Worm (Caenorhabditis elegans) whole organism, L2 larva: ENCODE data around the gene cyl-1.

Experiments used
- ama-1 ChIP-seq: fragments of 150-350 bp; optimal IDR thresholded peaks from 2 replicates; lab custom pipeline; 2018; ENCODE audit warnings: inconsistent platforms
- egl-27 ChIP-seq: sonication (generic microtip); optimal IDR thresholded peaks from 3 replicates; lab custom pipeline; 2017; ENCODE audit warnings: missing biosample characterization, missing genetic modification reagents, missing genetic modification characterization

DNA sequence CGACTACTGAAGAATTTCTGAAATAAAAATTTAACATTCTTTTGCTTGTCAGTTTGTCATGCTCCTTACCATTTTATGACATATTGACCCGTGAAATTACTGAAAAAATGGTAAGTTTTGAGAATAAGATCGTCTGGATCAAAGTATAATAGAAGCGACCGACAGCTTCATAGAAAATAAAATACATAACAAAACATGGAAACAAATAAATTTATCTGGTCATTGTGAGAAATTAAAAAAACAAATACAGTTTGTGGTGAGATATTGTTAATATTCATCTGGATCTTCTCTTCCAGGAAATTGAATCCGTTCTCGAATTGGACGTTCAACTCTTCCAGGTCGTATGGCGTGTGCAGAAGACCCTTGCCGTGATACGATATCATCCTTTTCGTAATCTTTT is 38.5 kb upstream of the cyl-1 start, which contains the start of gene pkc-1:
- no peak for TF ChIP-seq egl-27
- TF ChIP-seq ama-1 (lab: Kevin White, UChicago): no peak
